Fruit fly (Drosophila melanogaster): ENCODE results near the gene Mob2.
"Not testable (repeated sequence)": the region's sequence is repeated elsewhere in the genome, so short reads cannot be mapped to it uniquely, and the experiment has no call there.

The Mob2 gene

DNA sequence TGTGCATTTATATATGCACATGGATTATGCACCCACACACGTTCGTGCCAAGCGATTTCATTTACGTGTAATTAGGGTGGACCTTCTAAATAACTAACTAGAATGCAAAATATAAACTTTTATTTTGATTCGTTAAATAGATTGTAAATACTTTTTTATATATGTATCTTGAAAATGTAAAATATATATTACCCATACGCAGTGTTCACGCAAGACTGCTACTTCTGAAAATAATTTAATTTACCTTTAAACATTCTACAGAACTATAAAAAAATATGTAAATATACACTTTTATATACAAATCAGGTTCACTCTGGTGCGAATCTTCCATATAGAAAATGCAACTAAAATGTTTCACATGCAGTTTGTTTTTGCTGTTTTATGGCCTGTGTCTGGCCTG is 31.7 kb upstream of the Mob2 start:
- peak in 1 of 2 experiments; percentile 18 for TF ChIP-seq foxo (GFP tag; optimal IDR thresholded peaks at IDR 0.05)
- TF ChIP-seq HLH106 (tag; optimal IDR thresholded peaks at IDR 0.05) = peak; percentile 23
- TF ChIP-seq Hr83 (GFP tag; optimal IDR thresholded peaks at IDR 0.05; ENCODE audit: poor library complexity, severe bottlenecking) = no peak
- peak; percentile 52 for TF ChIP-seq Sp1 (GFP tag; optimal IDR thresholded peaks at IDR 0.05)
- TF ChIP-seq Hr78 (GFP tag; optimal IDR thresholded peaks at IDR 0.05) = no peak

DNA sequence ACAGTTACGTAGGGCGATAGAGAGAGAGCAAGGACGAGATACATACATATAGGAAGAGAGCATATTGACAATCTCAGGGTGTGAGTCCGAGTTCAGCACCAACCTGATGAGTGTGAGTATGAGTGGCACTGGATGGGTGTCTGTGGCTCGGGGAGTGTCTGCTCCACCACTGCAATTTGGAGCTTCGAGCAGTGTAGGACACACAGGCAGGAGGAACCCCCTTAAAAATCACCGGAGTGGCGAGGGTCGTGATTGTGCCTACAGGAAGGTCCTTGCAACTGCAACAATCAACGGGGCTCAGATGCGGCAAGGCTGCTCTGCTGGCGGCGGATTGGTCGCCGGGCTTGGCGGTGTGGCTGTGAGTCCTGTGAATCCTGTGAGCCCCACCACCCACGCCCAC is 29.8 kb upstream of the Mob2 start:
- TF ChIP-seq Dfd (GFP tag; optimal IDR thresholded peaks at IDR 0.05) (no peak), Hnf4 (GFP tag; optimal IDR thresholded peaks at IDR 0.05) (no peak), tai (GFP tag; optimal IDR thresholded peaks at IDR 0.05) (no peak), CrebA (GFP tag; optimal IDR thresholded peaks at IDR 0.05; ENCODE audit: borderline replicate concordance) (no peak), psq (GFP tag; optimal IDR thresholded peaks at IDR 0.05) (no peak), fru (GFP tag; optimal IDR thresholded peaks at IDR 0.05) (no peak), jim (GFP tag; optimal IDR thresholded peaks at IDR 0.05) (no peak), sv (GFP tag; optimal IDR thresholded peaks at IDR 0.05) (no peak), sage (GFP tag; optimal IDR thresholded peaks at IDR 0.05) (no peak), dl (GFP tag; optimal IDR thresholded peaks at IDR 0.05; ENCODE audit: insufficient read depth in 1 of 2, partially characterized antibody in 2 of 2) (no peak), woc (GFP tag; optimal IDR thresholded peaks at IDR 0.05) (no peak)

DNA sequence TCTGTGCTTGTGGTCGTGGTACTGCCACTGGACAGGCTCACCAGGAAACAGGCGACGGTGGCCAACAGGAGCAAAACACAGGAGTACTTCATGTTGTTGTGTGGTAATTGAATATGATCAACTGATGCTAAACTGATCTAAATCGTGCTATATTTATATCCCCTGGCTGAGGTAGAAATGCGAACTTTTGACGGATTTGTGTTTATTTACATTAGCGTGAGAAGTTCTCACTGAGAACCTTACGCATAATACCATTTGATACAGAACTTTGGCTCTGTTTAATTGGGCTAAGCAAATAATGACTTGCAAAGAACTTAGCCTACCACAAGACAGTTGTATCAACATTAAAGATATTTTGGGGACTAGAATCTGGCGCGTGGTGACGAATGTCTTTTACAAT is 29.1 kb upstream of the Mob2 start, which contains the start of gene CG33268:
Gene CG33268, minus strand, starts transcription at position 101 of the 400 bp plus-strand sequence.
- no peak for TF ChIP-seq dl (GFP tag; optimal IDR thresholded peaks at IDR 0.05; ENCODE audit: insufficient read depth in 1 of 2, partially characterized antibody in 2 of 2)
- no peak for TF ChIP-seq Myc (optimal IDR thresholded peaks at IDR 0.05)
- TF ChIP-seq foxo (GFP tag; optimal IDR thresholded peaks at IDR 0.05) = no peak
- TF ChIP-seq N (GFP tag; optimal IDR thresholded peaks at IDR 0.05) = no peak
- TF ChIP-seq jim (GFP tag; optimal IDR thresholded peaks at IDR 0.05) = no peak
- no peak for TF ChIP-seq OdsH (GFP tag; optimal IDR thresholded peaks at IDR 0.05)
- no peak for TF ChIP-seq dmrt93B (GFP tag; optimal IDR thresholded peaks at IDR 0.05)
- TF ChIP-seq h (GFP tag; optimal IDR thresholded peaks at IDR 0.05) = no peak
- TF ChIP-seq rgr (GFP tag; optimal IDR thresholded peaks at IDR 0.05) = no peak
- TF ChIP-seq GATAd (GFP tag; optimal IDR thresholded peaks at IDR 0.05) = no peak
- TF ChIP-seq Vsx2 (GFP tag; optimal IDR thresholded peaks at IDR 0.05; ENCODE audit: partially characterized antibody) = no peak
- no peak for TF ChIP-seq tai (GFP tag; optimal IDR thresholded peaks at IDR 0.05)
- TF ChIP-seq psq (GFP tag; optimal IDR thresholded peaks at IDR 0.05) = no peak
- no peak for TF ChIP-seq Dif (GFP tag; optimal IDR thresholded peaks at IDR 0.05; ENCODE audit: partially characterized antibody)
- TF ChIP-seq woc (GFP tag; optimal IDR thresholded peaks at IDR 0.05) = no peak
- TF ChIP-seq brk (GFP tag; optimal IDR thresholded peaks at IDR 0.05) = no peak
- TF ChIP-seq dsf (GFP tag; optimal IDR thresholded peaks at IDR 0.05; ENCODE audit: borderline replicate concordance) = no peak
- TF ChIP-seq CG9705 (GFP tag; optimal IDR thresholded peaks at IDR 0.05) = no peak
- TF ChIP-seq pan (optimal IDR thresholded peaks at IDR 0.05) = no peak

DNA sequence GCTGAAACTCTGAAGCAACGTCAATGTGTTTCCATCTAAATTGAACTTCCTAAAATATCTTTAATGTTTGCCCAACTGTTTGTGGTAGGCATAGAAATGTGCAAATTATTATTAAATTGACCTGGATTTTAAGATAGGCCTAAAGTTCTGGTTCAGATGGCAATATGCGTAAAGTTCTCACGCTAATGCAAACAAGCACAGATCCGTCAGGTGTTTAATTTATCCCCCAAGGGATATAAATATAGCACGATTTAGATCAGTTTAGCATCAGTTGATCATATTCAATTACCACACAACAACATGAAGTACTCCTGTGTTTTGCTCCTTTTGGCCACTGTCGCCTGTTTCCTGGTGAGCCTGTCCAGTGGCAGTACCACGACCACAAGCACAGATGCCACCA is 27.4 kb upstream of the Mob2 start, which contains the start of gene CG7377:
Gene CG7377, plus strand, starts transcription at position 301 of the 400 bp plus-strand sequence.
- not testable (repeated sequence) for TF ChIP-seq dsf (GFP tag; optimal IDR thresholded peaks at IDR 0.05; ENCODE audit: borderline replicate concordance); Rel (GFP tag; optimal IDR thresholded peaks at IDR 0.05); Rel (tag; optimal IDR thresholded peaks at IDR 0.05); Jra (GFP tag; optimal IDR thresholded peaks at IDR 0.05)

DNA sequence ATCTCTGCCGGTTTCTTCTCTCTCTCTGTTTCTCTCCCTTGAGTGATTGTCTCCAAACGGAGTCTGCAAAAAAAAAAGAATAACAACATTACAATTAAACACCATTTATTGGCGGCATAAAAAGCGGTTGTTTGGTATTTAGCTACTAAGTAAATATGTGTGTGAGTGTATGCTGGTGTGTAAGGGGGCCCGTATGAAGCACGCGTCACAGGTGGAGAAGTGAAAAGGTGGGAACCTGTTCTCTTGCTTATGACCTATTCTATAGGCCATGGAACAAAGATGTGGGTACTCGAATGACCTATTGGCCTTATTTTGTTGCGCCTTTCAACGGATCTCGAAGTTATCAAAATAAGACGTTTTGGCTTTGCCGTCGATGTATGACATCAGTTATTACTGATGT is 26.6 kb upstream of the Mob2 start:
- TF ChIP-seq Hr78 (GFP tag; optimal IDR thresholded peaks at IDR 0.05) = no peak

All from whole organism, wandering third instar larva.